Worm (Caenorhabditis elegans) whole organism, mixed stage, embryonic: ENCODE data around the gene pst-1.
A peak's percentile ranks its signal among the peaks of the same experiment; 100 is the strongest.

Experiments used
- M03D4.4 ChIP-seq: sonication (generic microtip); optimal IDR thresholded peaks from 2 replicates; lab custom pipeline; 2017; ENCODE audit warnings: mild to moderate bottlenecking, missing genetic modification characterization, missing compliant biosample characterization
- bed-3 ChIP-seq: fragments of 200-800 bp; sonication (Bioruptor generic); optimal IDR thresholded peaks from 3 replicates; lab custom pipeline; 2018; ENCODE audit warnings: mild to moderate bottlenecking, missing genetic modification characterization, moderate library complexity, missing compliant biosample characterization
- ceh-83 ChIP-seq: fragments of 200-800 bp; sonication (Bioruptor generic); optimal IDR thresholded peaks from 2 replicates; lab custom pipeline; 2018; ENCODE audit warnings: mild to moderate bottlenecking, missing genetic modification characterization, missing compliant biosample characterization
- ces-1 ChIP-seq: fragments of 150-350 bp; optimal IDR thresholded peaks from 2 replicates; lab custom pipeline; 2014; ENCODE audit warnings: missing biosample characterization, missing genetic modification reagents, missing genetic modification characterization
- cnd-1 ChIP-seq: fragments of 200-800 bp; sonication (Bioruptor generic); optimal IDR thresholded peaks from 2 replicates; lab custom pipeline; 2018; ENCODE audit warnings: mild to moderate bottlenecking, missing genetic modification characterization, missing compliant biosample characterization
- drap-1 ChIP-seq: fragments of 200-800 bp; sonication (Bioruptor generic); optimal IDR thresholded peaks from 3 replicates; lab custom pipeline; 2018; ENCODE audit warnings: mild to moderate bottlenecking, missing genetic modification characterization, missing compliant biosample characterization
- elt-3 ChIP-seq: fragments of 150-350 bp; optimal IDR thresholded peaks from 2 replicates; lab custom pipeline; 2014; ENCODE audit warnings: missing biosample characterization, missing genetic modification characterization
- flh-1 ChIP-seq: fragments of 200-800 bp; sonication (Bioruptor generic); optimal IDR thresholded peaks from 2 replicates; lab custom pipeline; 2018; ENCODE audit warnings: mild to moderate bottlenecking, missing genetic modification characterization, moderate library complexity, missing compliant biosample characterization
- ham-2 ChIP-seq: fragments of 200-800 bp; sonication (Bioruptor generic); optimal IDR thresholded peaks from 2 replicates; lab custom pipeline; 2018; ENCODE audit warnings: mild to moderate bottlenecking, missing genetic modification characterization, missing compliant biosample characterization
- hlh-1 ChIP-seq: fragments of 150-350 bp; optimal IDR thresholded peaks from 2 replicates; lab custom pipeline; 2014; ENCODE audit warnings: missing biosample characterization, missing genetic modification reagents, missing genetic modification characterization
- lin-13 ChIP-seq: fragments of 150-350 bp; optimal IDR thresholded peaks from 2 replicates; lab custom pipeline; 2014; ENCODE audit warnings: missing biosample characterization, missing genetic modification characterization
- lin-32 ChIP-seq: fragments of 200-800 bp; sonication (Bioruptor generic); optimal IDR thresholded peaks from 2 replicates; lab custom pipeline; 2018; ENCODE audit warnings: mild to moderate bottlenecking, missing genetic modification characterization, missing compliant biosample characterization
- mab-5 ChIP-seq: fragments of 150-350 bp; optimal IDR thresholded peaks from 2 replicates; lab custom pipeline; 2014; ENCODE audit warnings: missing biosample characterization, missing genetic modification characterization
- mep-1 ChIP-seq: fragments of 150-350 bp; optimal IDR thresholded peaks from 2 replicates; lab custom pipeline; 2017; ENCODE audit warnings: missing biosample characterization, missing genetic modification reagents, missing genetic modification characterization, inconsistent platforms
- mls-2 ChIP-seq: sonication (generic microtip); optimal IDR thresholded peaks from 2 replicates; lab custom pipeline; 2016; ENCODE audit warnings: mild to moderate bottlenecking, missing genetic modification characterization, moderate library complexity, missing compliant biosample characterization
- nhr-12 ChIP-seq: fragments of 150-350 bp; optimal IDR thresholded peaks from 2 replicates; lab custom pipeline; 2014; ENCODE audit warnings: missing biosample characterization, missing genetic modification characterization
- nhr-237 ChIP-seq: fragments of 150-350 bp; optimal IDR thresholded peaks from 2 replicates; lab custom pipeline; 2014; ENCODE audit warnings: missing biosample characterization, missing genetic modification characterization
- nhr-28 ChIP-seq: fragments of 150-350 bp; optimal IDR thresholded peaks from 2 replicates; lab custom pipeline; 2014; ENCODE audit warnings: missing biosample characterization, missing genetic modification characterization
- nhr-76 ChIP-seq: sonication (generic microtip); optimal IDR thresholded peaks from 2 replicates; lab custom pipeline; 2017; ENCODE audit warnings: missing biosample characterization, missing genetic modification characterization
- pha-4 ChIP-seq: fragments of 150-350 bp; optimal IDR thresholded peaks from 2 replicates; lab custom pipeline; 2018; ENCODE audit warnings: missing biosample characterization, missing genetic modification reagents, missing genetic modification characterization
- sem-2 ChIP-seq: fragments of 200-800 bp; sonication (Bioruptor generic); optimal IDR thresholded peaks from 2 replicates; lab custom pipeline; 2018; ENCODE audit warnings: mild to moderate bottlenecking, missing genetic modification characterization, missing compliant biosample characterization
- snpc-4 ChIP-seq: fragments of 150-350 bp; optimal IDR thresholded peaks from 2 replicates; lab custom pipeline; 2014; ENCODE audit warnings: missing biosample characterization, missing genetic modification characterization
- sptf-1 ChIP-seq: sonication (generic microtip); optimal IDR thresholded peaks from 2 replicates; lab custom pipeline; 2017; ENCODE audit warnings: mild to moderate bottlenecking, missing genetic modification characterization, moderate library complexity, missing compliant biosample characterization
- unc-120 ChIP-seq: sonication (generic microtip); optimal IDR thresholded peaks from 2 replicates; lab custom pipeline; 2017; ENCODE audit warnings: missing genetic modification characterization, missing compliant biosample characterization; ENCODE audit not compliant: poor library complexity, severe bottlenecking
- unc-39 ChIP-seq: fragments of 150-350 bp; optimal IDR thresholded peaks from 2 replicates; lab custom pipeline; 2014; ENCODE audit warnings: missing biosample characterization, missing genetic modification characterization
- unc-62 ChIP-seq: fragments of 150-350 bp; optimal IDR thresholded peaks from 2 replicates; lab custom pipeline; 2014; ENCODE audit warnings: missing biosample characterization, missing genetic modification reagents, missing genetic modification characterization
- zip-8 ChIP-seq: fragments of 150-350 bp; optimal IDR thresholded peaks from 2 replicates; lab custom pipeline; 2014; ENCODE audit warnings: missing biosample characterization, missing genetic modification characterization
- ztf-11 ChIP-seq: fragments of 150-350 bp; optimal IDR thresholded peaks from 2 replicates; lab custom pipeline; 2014; ENCODE audit warnings: missing biosample characterization, missing genetic modification characterization

The pst-1 gene

DNA sequence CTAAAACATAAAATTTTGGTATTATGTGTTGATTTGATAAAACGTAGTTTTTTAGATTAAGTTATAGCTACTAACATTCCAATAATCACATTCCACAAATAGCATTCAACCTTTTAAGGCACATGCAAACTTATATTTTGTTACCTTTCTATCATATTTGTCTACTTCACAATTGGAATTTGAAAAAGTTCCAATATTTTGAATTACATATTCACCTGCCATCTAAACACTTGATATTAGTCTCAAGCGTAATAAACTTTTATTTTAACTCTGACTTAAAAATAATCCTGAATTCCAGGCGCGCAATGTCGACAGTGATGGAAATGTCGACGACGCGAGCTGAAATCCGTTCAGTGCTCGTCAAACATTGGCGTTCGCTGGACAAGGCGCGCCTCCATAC, 32.5 kb downstream of the pst-1 start, which contains the start of gene acy-2:
Gene acy-2, plus strand, starts transcription at position 301 of the 400 bp plus-strand sequence.
- TF ChIP-seq nhr-12 (tag; lab: Kevin White, UChicago): no peak
- no peak for TF ChIP-seq ham-2 (GFP tag; lab: Kevin White, UChicago)

DNA sequence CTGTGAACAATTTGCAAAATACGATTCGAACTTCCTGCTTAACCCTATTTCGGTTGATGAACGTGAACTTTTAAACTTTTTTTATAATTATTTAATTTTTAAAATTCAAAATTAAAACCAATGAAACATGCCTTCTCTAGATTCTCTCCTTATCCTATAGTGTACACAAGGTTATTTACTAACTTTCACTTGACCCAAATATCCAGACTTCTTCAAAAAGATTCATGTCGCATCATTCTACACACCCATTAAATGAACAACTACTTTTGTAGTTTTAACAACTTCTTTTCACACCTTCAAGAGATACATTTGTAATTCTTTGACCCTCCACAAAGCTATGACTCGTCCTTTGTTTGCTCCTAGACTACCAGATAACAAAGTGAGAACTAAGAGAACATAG, 39.5 kb downstream of the pst-1 start:
- TF ChIP-seq elt-3 (no peak), zip-8 (tag; lab: Kevin White, UChicago) (no peak), unc-39 (no peak), unc-62 (no peak), ztf-11 (tag; lab: Kevin White, UChicago) (no peak), ceh-83 (GFP tag; lab: Kevin White, UChicago) (no peak), flh-1 (GFP tag; lab: Kevin White, UChicago) (no peak), mab-5 (tag; lab: Kevin White, UChicago) (no peak), drap-1 (GFP tag; lab: Kevin White, UChicago) (no peak), sptf-1 (tag; lab: Kevin White, UChicago) (no peak), lin-32 (GFP tag; lab: Kevin White, UChicago) (no peak), unc-120 (no peak), ces-1 (GFP tag; lab: Kevin White, UChicago) (no peak), hlh-1 (no peak), M03D4.4 (no peak), nhr-28 (tag; lab: Kevin White, UChicago) (no peak), mep-1 (tag; lab: Kevin White, UChicago) (no peak), sem-2 (GFP tag; lab: Kevin White, UChicago) (no peak), lin-13 (tag; lab: Kevin White, UChicago) (no peak), mls-2 (tag; lab: Kevin White, UChicago) (no peak)

DNA sequence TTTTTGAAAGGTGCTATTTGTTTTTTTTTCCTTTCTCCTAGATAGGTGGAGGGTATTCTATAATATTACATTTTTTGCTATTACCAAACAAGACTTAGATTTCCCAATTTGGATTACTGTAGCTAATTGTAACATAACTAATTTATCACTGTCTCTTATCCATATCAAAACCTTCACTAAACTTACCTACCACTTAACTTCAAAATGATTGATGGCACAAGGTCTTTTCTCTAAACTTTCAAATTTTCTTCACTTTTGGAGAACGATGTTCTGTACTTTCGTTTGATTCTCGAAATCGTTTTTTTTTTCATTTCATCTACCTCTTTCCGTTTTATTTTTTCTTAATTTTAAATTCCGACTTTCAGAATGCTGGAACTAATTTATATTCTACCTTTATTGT, 40.1 kb downstream of the pst-1 start, which contains the start of gene dhs-16:
Gene dhs-16, plus strand, starts transcription at position 366 of the 400 bp plus-strand sequence.
- TF ChIP-seq mls-2 (tag; lab: Kevin White, UChicago): no peak
- no peak for TF ChIP-seq nhr-76 (tag; lab: Kevin White, UChicago)
- TF ChIP-seq drap-1 (GFP tag; lab: Kevin White, UChicago): no peak
- TF ChIP-seq elt-3: no peak
- TF ChIP-seq snpc-4 (tag; lab: Kevin White, UChicago): no peak
- no peak for TF ChIP-seq lin-13 (tag; lab: Kevin White, UChicago)
- no peak for TF ChIP-seq nhr-28 (tag; lab: Kevin White, UChicago)
- TF ChIP-seq pha-4 (tag; lab: Kevin White, UChicago): no peak
- TF ChIP-seq lin-32 (GFP tag; lab: Kevin White, UChicago): no peak
- no peak for TF ChIP-seq unc-62
- no peak for TF ChIP-seq flh-1 (GFP tag; lab: Kevin White, UChicago)
- TF ChIP-seq ham-2 (GFP tag; lab: Kevin White, UChicago): no peak
- TF ChIP-seq ces-1 (GFP tag; lab: Kevin White, UChicago): no peak
- no peak for TF ChIP-seq ztf-11 (tag; lab: Kevin White, UChicago)

DNA sequence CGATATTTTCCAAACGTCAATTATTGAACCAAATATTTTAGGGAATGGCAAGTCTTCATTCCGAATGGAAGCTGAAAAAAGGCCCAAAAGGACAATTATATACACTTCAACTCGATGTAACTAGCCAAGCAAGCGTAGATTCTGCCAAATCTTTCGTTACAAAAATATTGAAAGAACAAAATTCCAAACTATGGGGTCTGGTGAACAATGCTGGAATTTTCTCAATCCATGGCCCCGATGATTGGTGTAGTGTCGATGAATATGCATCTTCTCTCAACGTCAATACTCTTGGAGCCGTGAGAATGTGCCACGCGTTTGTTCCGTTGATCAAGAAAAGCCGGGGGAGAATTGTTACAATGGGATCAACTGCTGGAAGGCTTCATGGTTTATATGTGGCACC, 41.0 kb downstream of the pst-1 start:
- TF ChIP-seq mls-2 (tag; lab: Kevin White, UChicago) (no peak), mab-5 (tag; lab: Kevin White, UChicago) (no peak), bed-3 (no peak), unc-62 (no peak), mep-1 (tag; lab: Kevin White, UChicago) (no peak), M03D4.4 (no peak), nhr-237 (tag; lab: Kevin White, UChicago) (no peak)

DNA sequence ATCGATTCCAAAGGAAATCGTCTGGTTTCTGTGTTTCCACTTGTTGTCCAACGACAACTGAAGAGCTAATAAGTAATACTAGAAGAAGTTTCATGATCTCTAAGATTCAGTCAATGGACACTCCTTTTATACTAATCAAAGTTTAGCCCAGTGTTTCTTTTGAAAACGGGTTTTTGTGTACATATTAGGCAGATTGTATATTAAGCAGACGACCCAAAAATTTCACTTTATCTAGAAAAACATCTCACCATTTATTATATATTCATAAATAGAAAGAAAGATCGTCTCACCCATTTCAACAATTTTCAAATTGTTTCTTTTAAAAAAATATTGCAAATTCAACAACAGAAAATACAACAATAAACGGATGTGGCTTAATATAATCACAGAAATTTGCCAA, 43.5 kb downstream of the pst-1 start, which contains the start of gene C10F3.7:
Gene C10F3.7, minus strand, starts transcription at position 101 of the 400 bp plus-strand sequence.
- TF ChIP-seq cnd-1 (tag; lab: Kevin White, UChicago) (no peak), nhr-76 (tag; lab: Kevin White, UChicago) (no peak), nhr-12 (tag; lab: Kevin White, UChicago) (no peak)

DNA sequence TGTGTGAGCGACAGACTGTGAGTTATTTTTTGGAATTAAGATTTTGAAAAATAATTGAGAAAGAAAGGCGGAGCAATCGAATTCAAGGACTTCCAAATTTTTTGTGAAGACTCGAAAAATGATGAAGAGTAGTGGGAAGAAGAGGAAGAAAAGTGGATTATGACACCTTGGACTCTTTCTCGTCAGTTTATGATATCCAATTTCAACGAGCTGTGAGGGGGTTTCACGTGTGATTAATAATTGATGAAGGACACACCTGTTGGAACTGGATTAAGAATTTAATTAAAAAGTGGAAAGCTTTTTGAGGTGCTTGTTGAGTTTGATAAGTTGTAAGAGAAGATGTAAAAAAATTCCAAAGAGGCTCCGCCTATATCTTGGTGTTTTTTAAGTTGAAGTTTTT, 47.1 kb downstream of the pst-1 start, which contains the start of gene fut-8:
Gene fut-8, minus strand, starts transcription at position 101 of the 400 bp plus-strand sequence.
- TF ChIP-seq elt-3 (no peak), ces-1 (GFP tag; lab: Kevin White, UChicago) (peak; percentile 30)
- TF ChIP-seq, all 35 proteins: peak for 1
